Worm (Caenorhabditis elegans): ENCODE data around the gene idpb-2.

DNA sequence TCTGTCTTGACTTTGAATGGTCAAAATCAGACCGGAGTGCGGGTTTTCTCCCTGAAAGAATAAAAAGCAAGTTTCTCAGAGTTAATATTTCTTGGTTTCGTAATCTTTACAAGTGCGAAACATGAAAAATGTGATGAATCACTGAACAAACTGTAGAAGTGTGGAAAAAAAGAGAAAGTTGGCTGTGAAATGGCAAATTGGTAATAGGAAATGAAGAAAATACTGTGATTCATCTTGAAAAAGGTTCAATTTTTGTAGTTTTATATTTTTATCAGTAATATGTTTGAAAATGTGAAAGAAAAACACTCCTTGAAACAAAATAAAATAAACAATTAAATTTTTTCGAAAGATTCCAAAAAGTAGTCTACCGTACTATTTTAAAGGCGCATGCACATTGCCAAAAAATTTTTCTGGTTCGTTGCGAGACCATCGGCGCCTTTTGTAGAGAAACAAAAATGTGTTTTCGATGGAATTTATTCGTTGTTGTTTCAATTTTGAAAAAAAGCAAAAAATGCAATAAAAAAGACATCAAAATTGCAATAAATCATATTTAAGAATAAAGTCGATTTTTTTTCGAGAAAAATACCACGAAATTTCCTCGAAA is 22.3 kb upstream of the idpb-2 start, which contains the start of gene pld-1:
- no peak for TF ChIP-seq lin-35 (GFP tag; optimal IDR thresholded peaks at IDR 0.05)
- TF ChIP-seq ceh-40 (GFP tag; IDR thresholded peaks at IDR 0.05) = no peak
- TF ChIP-seq dpff-1 (tag; optimal IDR thresholded peaks at IDR 0.05) = no peak
- no peak for TF ChIP-seq pha-4 (tag; optimal IDR thresholded peaks at IDR 0.05)
- no peak for TF ChIP-seq cebp-1 (GFP tag; IDR thresholded peaks at IDR 0.05)
- TF ChIP-seq cebp-1 (tag; optimal IDR thresholded peaks at IDR 0.05) = no peak
- TF ChIP-seq repo-1 (tag; optimal IDR thresholded peaks at IDR 0.05) = no peak
- no peak for TF ChIP-seq nfya-1 (tag; optimal IDR thresholded peaks at IDR 0.05; ENCODE audit: borderline replicate concordance, insufficient read depth)
- no peak for TF ChIP-seq mes-4 (tag; optimal IDR thresholded peaks at IDR 0.05)
- no peak for TF ChIP-seq die-1 (tag; optimal IDR thresholded peaks at IDR 0.05)

Measured in whole organism, young adult.